Worm (Caenorhabditis elegans) whole organism, young adult: ENCODE data around the gene trpp-9.

Experiments
- F57C9.4 ChIP-seq: sonication (generic microtip); optimal IDR thresholded peaks from 2 replicates; lab custom pipeline; 2017; ENCODE audit warnings: mild to moderate bottlenecking, missing genetic modification characterization, missing compliant biosample characterization
- hsf-1 ChIP-seq: fragments of 200-800 bp; sonication (Bioruptor generic); IDR thresholded peaks from 2 replicates; pipeline ENCODE4 v1.3.6; 2022; ENCODE audit warnings: missing genetic modification reagents, missing genetic modification characterization, missing compliant biosample characterization
- snpc-4 ChIP-seq, 5 experiments: fragments of 150-350 bp in 1 of 5; sonication (generic microtip) in 4 of 5; optimal IDR thresholded peaks; 2 replicates each; lab custom pipeline; 2014 to 2018; ENCODE audit warnings: missing genetic modification characterization in 5 of 5, missing biosample characterization in 3 of 5, antibody characterized with exemption in 2 of 5, mild to moderate bottlenecking in 2 of 5, missing compliant biosample characterization in 2 of 5, missing genotype in 2 of 5, moderate library complexity in 2 of 5, missing genetic modification reagents in 1 of 5
- unc-62 ChIP-seq: fragments of 150-350 bp; optimal IDR thresholded peaks from 2 replicates; lab custom pipeline; 2014; ENCODE audit warnings: missing biosample characterization, missing genetic modification reagents, missing genetic modification characterization

DNA sequence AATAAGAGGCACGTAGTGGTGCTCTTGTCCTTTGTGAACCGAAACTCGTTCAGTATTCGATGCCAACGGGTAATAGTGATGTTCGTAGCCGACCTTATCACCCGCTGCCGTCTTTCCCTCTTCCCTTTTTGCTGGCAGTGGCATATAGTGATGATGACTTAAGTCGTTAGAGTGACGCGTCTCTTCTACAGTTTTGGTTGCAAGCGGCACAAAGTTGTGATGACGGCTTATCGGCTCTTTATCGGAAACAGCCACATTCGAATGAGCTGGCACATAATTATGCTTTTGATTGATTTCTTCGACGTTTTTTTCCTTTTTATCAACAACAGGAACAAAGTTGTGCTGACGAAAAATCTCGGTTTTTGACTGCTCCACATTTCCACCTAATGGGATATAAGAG lies 48.3 kb upstream of the trpp-9 start:
- no peak for TF ChIP-seq snpc-4 (GFP tag; optimal IDR thresholded peaks at IDR 0.05; lab: Kevin White, UChicago)
- TF ChIP-seq snpc-4 (tag; optimal IDR thresholded peaks at IDR 0.05; lab: Kevin White, UChicago), result no peak
- peak; percentile 60 for TF ChIP-seq unc-62
- TF ChIP-seq F57C9.4 (tag; lab: Kevin White, UChicago), result no peak
- no peak for TF ChIP-seq hsf-1
